Worm (Caenorhabditis elegans) whole organism, L4 larva: ENCODE data around the gene rhy-1.
A peak's percentile ranks its signal among the peaks of the same experiment; 100 is the strongest.

Experiments used
- D1046.2 ChIP-seq: fragments of 200-800 bp; sonication (Bioruptor generic); IDR thresholded peaks from 2 replicates; pipeline ENCODE4 v1.3.6; 2022; ENCODE audit warnings: missing genetic modification characterization, missing compliant biosample characterization
- F10B5.3 ChIP-seq: sonication (generic microtip); optimal IDR thresholded peaks from 2 replicates; lab custom pipeline; 2016; ENCODE audit warnings: mild to moderate bottlenecking, missing genetic modification characterization, missing compliant biosample characterization
- F37D6.2 ChIP-seq: sonication (generic microtip); optimal IDR thresholded peaks from 2 replicates; lab custom pipeline; 2016; ENCODE audit warnings: mild to moderate bottlenecking, missing genetic modification characterization, missing compliant biosample characterization
- T20F7.1 ChIP-seq: fragments of 200-800 bp; sonication (Bioruptor generic); optimal IDR thresholded peaks from 2 replicates; lab custom pipeline; 2018; ENCODE audit warnings: mild to moderate bottlenecking, missing genetic modification characterization, missing compliant biosample characterization
- aly-2 ChIP-seq: sonication (generic microtip); optimal IDR thresholded peaks from 2 replicates; lab custom pipeline; 2018; ENCODE audit warnings: missing biosample characterization, missing genetic modification characterization
- ama-1 ChIP-seq: fragments of 150-350 bp; optimal IDR thresholded peaks from 2 replicates; lab custom pipeline; 2014; ENCODE audit warnings: inconsistent platforms, mixed read lengths
- ceh-62 ChIP-seq: sonication (generic microtip); optimal IDR thresholded peaks from 2 replicates; lab custom pipeline; 2017; ENCODE audit warnings: missing biosample characterization, missing genetic modification characterization
- ces-1 ChIP-seq: fragments of 150-350 bp; sonication (generic microtip); optimal IDR thresholded peaks from 4 replicates; lab custom pipeline; 2014; ENCODE audit warnings: missing biosample characterization, missing genetic modification reagents, missing genetic modification characterization
- cey-2 ChIP-seq: sonication (generic microtip); optimal IDR thresholded peaks from 3 replicates; lab custom pipeline; 2017; ENCODE audit warnings: missing genetic modification characterization, mild to moderate bottlenecking, missing compliant biosample characterization, antibody characterized with exemption, borderline replicate concordance; ENCODE audit not compliant: insufficient read depth
- daf-19 ChIP-seq: fragments of 200-800 bp; sonication (Bioruptor generic); conservative IDR thresholded peaks from 2 replicates; pipeline ENCODE4 v1.3.6; 2022; ENCODE audit warnings: missing genetic modification characterization, missing compliant biosample characterization
- dmd-6 ChIP-seq: fragments of 200-800 bp; sonication (Bioruptor generic); IDR thresholded peaks from 2 replicates; pipeline ENCODE4 v1.3.6; 2022; ENCODE audit warnings: missing genetic modification reagents, missing genetic modification characterization, missing compliant biosample characterization
- dmd-9 ChIP-seq: fragments of 200-800 bp; sonication (Bioruptor generic); IDR thresholded peaks from 2 replicates; pipeline ENCODE4 v1.3.6; 2022; ENCODE audit warnings: missing genetic modification reagents, missing genetic modification characterization, missing compliant biosample characterization
- dpl-1 ChIP-seq: fragments of 150-350 bp; optimal IDR thresholded peaks from 2 replicates; lab custom pipeline; 2014; ENCODE audit warnings: missing biosample characterization, missing genetic modification reagents, missing genetic modification characterization
- duxl-1 ChIP-seq: sonication (generic microtip); optimal IDR thresholded peaks from 2 replicates; lab custom pipeline; 2016; ENCODE audit warnings: mild to moderate bottlenecking, missing genetic modification characterization, moderate library complexity, missing compliant biosample characterization; ENCODE audit not compliant: poor library complexity
- dve-1 ChIP-seq: sonication (generic microtip); optimal IDR thresholded peaks from 2 replicates; lab custom pipeline; 2017; ENCODE audit warnings: antibody characterized with exemption, mild to moderate bottlenecking, missing genetic modification characterization, missing compliant biosample characterization; ENCODE audit not compliant: insufficient read depth
- egl-27 ChIP-seq: sonication (generic microtip); optimal IDR thresholded peaks from 3 replicates; lab custom pipeline; 2017; ENCODE audit warnings: missing biosample characterization, missing genetic modification reagents, missing genetic modification characterization
- egl-43 ChIP-seq: fragments of 200-800 bp; sonication (Bioruptor generic); IDR thresholded peaks from 2 replicates; pipeline ENCODE4 v1.3.6; 2022; ENCODE audit warnings: missing genetic modification reagents, missing genetic modification characterization, missing compliant biosample characterization
- fkh-10 ChIP-seq: fragments of 150-350 bp; optimal IDR thresholded peaks from 2 replicates; lab custom pipeline; 2014; ENCODE audit warnings: missing biosample characterization, missing genetic modification reagents, missing genetic modification characterization
- fos-1 ChIP-seq: fragments of 150-350 bp; optimal IDR thresholded peaks from 2 replicates; lab custom pipeline; 2014; ENCODE audit warnings: missing biosample characterization, missing genetic modification characterization
- hlh-30 ChIP-seq: sonication (generic microtip); optimal IDR thresholded peaks from 2 replicates; lab custom pipeline; 2017; ENCODE audit warnings: antibody characterized with exemption, mild to moderate bottlenecking, missing genetic modification characterization, missing compliant biosample characterization; ENCODE audit not compliant: insufficient read depth
- hmg-1.1 ChIP-seq: fragments of 200-800 bp; sonication (Bioruptor generic); IDR thresholded peaks from 2 replicates; pipeline ENCODE4 v1.3.6; 2022; ENCODE audit warnings: missing genetic modification reagents, missing genetic modification characterization, missing compliant biosample characterization
- jun-1 ChIP-seq: fragments of 150-350 bp; optimal IDR thresholded peaks from 2 replicates; lab custom pipeline; 2014; ENCODE audit warnings: missing biosample characterization, missing genetic modification reagents, missing genetic modification characterization
- lin-1 ChIP-seq: fragments of 200-800 bp; sonication (Bioruptor generic); IDR thresholded peaks from 2 replicates; pipeline ENCODE4 v1.3.6; 2022; ENCODE audit warnings: missing genetic modification reagents, missing genetic modification characterization, missing compliant biosample characterization
- lin-13 ChIP-seq: fragments of 150-350 bp; optimal IDR thresholded peaks from 2 replicates; lab custom pipeline; 2014; ENCODE audit warnings: missing biosample characterization, missing genetic modification reagents, missing genetic modification characterization
- lin-38 ChIP-seq: fragments of 200-800 bp; sonication (Bioruptor generic); IDR thresholded peaks from 2 replicates; pipeline ENCODE4 v1.3.6; 2022; ENCODE audit warnings: missing genetic modification reagents, missing genetic modification characterization, missing compliant biosample characterization
- lir-3 ChIP-seq: sonication (generic microtip); optimal IDR thresholded peaks from 2 replicates; lab custom pipeline; 2016; ENCODE audit warnings: mild to moderate bottlenecking, missing genetic modification characterization, missing compliant biosample characterization
- lsy-2 ChIP-seq, 2 experiments: fragments of 150-350 bp in 1 of 2; sonication (generic microtip) in 1 of 2; optimal IDR thresholded peaks; 2 replicates each; lab custom pipeline; 2014 to 2017; ENCODE audit warnings: missing biosample characterization in 2 of 2, missing genetic modification characterization in 2 of 2
- madf-5 ChIP-seq, 2 experiments: fragments of 200-800 bp; sonication (Bioruptor generic); IDR thresholded peaks; 2 replicates each; pipeline ENCODE4 v1.3.6; 2022; ENCODE audit warnings: missing compliant biosample characterization in 2 of 2, missing genetic modification characterization in 2 of 2
- mep-1 ChIP-seq: fragments of 150-350 bp; sonication (generic microtip); optimal IDR thresholded peaks from 3 replicates; lab custom pipeline; 2014; ENCODE audit warnings: missing biosample characterization, missing genetic modification characterization
- mes-2 ChIP-seq: sonication (generic microtip); optimal IDR thresholded peaks from 2 replicates; lab custom pipeline; 2016; ENCODE audit warnings: missing genotype, mild to moderate bottlenecking, missing genetic modification characterization, missing compliant biosample characterization; ENCODE audit not compliant: poor library complexity, severe bottlenecking
- mxl-2 ChIP-seq: fragments of 200-800 bp; sonication (Bioruptor generic); conservative IDR thresholded peaks from 2 replicates; pipeline ENCODE4 v1.3.6; 2022; ENCODE audit warnings: missing genetic modification reagents, missing genetic modification characterization, missing compliant biosample characterization
- nhr-10 ChIP-seq: fragments of 150-350 bp; optimal IDR thresholded peaks from 2 replicates; lab custom pipeline; 2014; ENCODE audit warnings: missing biosample characterization, missing genetic modification characterization
- nhr-11 ChIP-seq: fragments of 150-350 bp; optimal IDR thresholded peaks from 2 replicates; lab custom pipeline; 2014; ENCODE audit warnings: missing biosample characterization, missing genetic modification characterization
- nhr-237 ChIP-seq: sonication (generic microtip); optimal IDR thresholded peaks from 2 replicates; lab custom pipeline; 2017; ENCODE audit warnings: missing biosample characterization, missing genetic modification characterization
- nhr-25 ChIP-seq: sonication (generic microtip); optimal IDR thresholded peaks from 2 replicates; lab custom pipeline; 2017; ENCODE audit warnings: missing genetic modification characterization, mild to moderate bottlenecking, missing compliant biosample characterization, antibody characterized with exemption, moderate library complexity, borderline replicate concordance; ENCODE audit not compliant: insufficient read depth
- nhr-28 ChIP-seq: fragments of 150-350 bp; optimal IDR thresholded peaks from 2 replicates; lab custom pipeline; 2014; ENCODE audit warnings: missing biosample characterization, missing genetic modification characterization
- nhr-41 ChIP-seq: fragments of 200-800 bp; sonication (Bioruptor generic); IDR thresholded peaks from 2 replicates; pipeline ENCODE4 v1.3.6; 2022; ENCODE audit warnings: missing genetic modification reagents, missing genetic modification characterization, missing compliant biosample characterization
- nhr-42 ChIP-seq: fragments of 200-800 bp; sonication (Bioruptor generic); IDR thresholded peaks from 2 replicates; pipeline ENCODE4 v1.3.6; 2022; ENCODE audit warnings: missing genetic modification characterization, missing compliant biosample characterization
- nhr-48 ChIP-seq: sonication (generic microtip); optimal IDR thresholded peaks from 2 replicates; lab custom pipeline; 2016; ENCODE audit warnings: mild to moderate bottlenecking, missing genetic modification characterization, missing compliant biosample characterization
- nhr-77 ChIP-seq: fragments of 150-350 bp; optimal IDR thresholded peaks from 2 replicates; lab custom pipeline; 2014; ENCODE audit warnings: missing biosample characterization, missing genetic modification characterization
- php-3 ChIP-seq: fragments of 200-800 bp; sonication (Bioruptor generic); IDR thresholded peaks from 2 replicates; pipeline ENCODE4 v1.3.6; 2022; ENCODE audit warnings: missing genetic modification reagents, missing genetic modification characterization, missing compliant biosample characterization
- pqm-1 ChIP-seq: sonication (generic microtip); optimal IDR thresholded peaks from 2 replicates; lab custom pipeline; 2017; ENCODE audit warnings: missing biosample characterization, missing genetic modification characterization
- rbr-2 ChIP-seq: sonication (generic microtip); optimal IDR thresholded peaks from 2 replicates; lab custom pipeline; 2016; ENCODE audit warnings: missing genotype, missing genetic modification characterization, missing compliant biosample characterization
- sdz-12 ChIP-seq: fragments of 200-800 bp; sonication (Bioruptor generic); optimal IDR thresholded peaks from 2 replicates; lab custom pipeline; 2018; ENCODE audit warnings: mild to moderate bottlenecking, missing genetic modification characterization, missing compliant biosample characterization
- set-16 ChIP-seq: fragments of 200-800 bp; sonication (Bioruptor generic); IDR thresholded peaks from 2 replicates; pipeline ENCODE4 v1.3.6; 2022; ENCODE audit warnings: missing genetic modification reagents, missing genetic modification characterization, missing compliant biosample characterization
- snpc-1.2 ChIP-seq: fragments of 200-800 bp; sonication (Bioruptor generic); IDR thresholded peaks from 2 replicates; pipeline ENCODE4 v1.3.6; 2022; ENCODE audit warnings: missing genetic modification reagents, missing genetic modification characterization, missing compliant biosample characterization
- tag-97 ChIP-seq: fragments of 200-800 bp; sonication (Bioruptor generic); IDR thresholded peaks from 2 replicates; pipeline ENCODE4 v1.3.6; 2022; ENCODE audit warnings: missing genetic modification characterization, missing compliant biosample characterization
- unc-62 ChIP-seq, 3 experiments: fragments of 150-350 bp in 1 of 3; sonication (generic microtip); optimal IDR thresholded peaks in 2 of 3; peaks in 1 of 3; 1 replicate in 1 of 3; 2 replicates in 2 of 3; lab custom pipeline; 2014 to 2017; ENCODE audit warnings: missing biosample characterization in 3 of 3, missing genetic modification characterization in 3 of 3, missing genetic modification reagents in 3 of 3, missing genotype in 1 of 3
- vab-7 ChIP-seq: fragments of 200-800 bp; sonication (Bioruptor generic); IDR thresholded peaks from 2 replicates; pipeline ENCODE4 v1.3.6; 2022; ENCODE audit warnings: missing genetic modification reagents, missing genetic modification characterization, missing compliant biosample characterization
- zfp-3 ChIP-seq: fragments of 200-800 bp; sonication (Bioruptor generic); conservative IDR thresholded peaks from 2 replicates; pipeline ENCODE4 v1.3.6; 2022; ENCODE audit warnings: missing genetic modification reagents, missing genetic modification characterization, missing compliant biosample characterization
- zip-11 ChIP-seq: fragments of 200-800 bp; sonication (Bioruptor generic); IDR thresholded peaks from 2 replicates; pipeline ENCODE4 v1.3.6; 2022; ENCODE audit warnings: missing genetic modification characterization, missing compliant biosample characterization

rhy-1 gene

ce11 chrII:9112851-9113250, 48.3 kb upstream of the rhy-1 start, which contains the start of gene jun-1 (continued):
- TF ChIP-seq sdz-12: no peak
- peak; percentile 89 for TF ChIP-seq nhr-28 (tag; lab: Kevin White, UChicago)
- no peak for TF ChIP-seq vab-7 (GFP tag; lab: Robert Waterston, UW)
- peak; percentile 93 for TF ChIP-seq nhr-77 (tag; lab: Kevin White, UChicago)
- no peak for TF ChIP-seq aly-2 (tag; lab: Kevin White, UChicago)
- TF ChIP-seq T20F7.1 (GFP tag; lab: Kevin White, UChicago): peak; percentile 71
- peak; percentile 47 for TF ChIP-seq mes-2 (tag; lab: Kevin White, UChicago)
- TF ChIP-seq ceh-62 (tag; lab: Kevin White, UChicago): no peak
- peak; percentile 47 for TF ChIP-seq dpl-1 (GFP tag; lab: Kevin White, UChicago)
- no peak for TF ChIP-seq lin-1 (GFP tag; lab: Robert Waterston, UW)
- no peak for TF ChIP-seq jun-1 (tag; lab: Kevin White, UChicago)
- TF ChIP-seq zfp-3 (GFP tag; lab: Robert Waterston, UW): no peak; the same call in 1 of the 2 replicates
- TF ChIP-seq fos-1 (tag; lab: Kevin White, UChicago): no peak
- TF ChIP-seq cey-2 (tag; lab: Kevin White, UChicago): peak; percentile 44
- TF ChIP-seq set-16 (GFP tag; lab: Robert Waterston, UW): peak; percentile 41
- TF ChIP-seq unc-62 (GFP tag; optimal IDR thresholded peaks at IDR 0.05 in 1 of 2; lab: Kevin White, UChicago): peak in 1 of 2 experiments; percentile 100
- no peak for TF ChIP-seq unc-62 (tag; optimal IDR thresholded peaks at IDR 0.05; lab: Kevin White, UChicago)
- TF ChIP-seq dve-1 (tag; lab: Kevin White, UChicago): peak; percentile 93
- TF ChIP-seq daf-19 (GFP tag; lab: Robert Waterston, UW): no peak
- no peak for TF ChIP-seq tag-97 (GFP tag; lab: Robert Waterston, UW)
- no peak for TF ChIP-seq nhr-41 (GFP tag; lab: Robert Waterston, UW)
- peak; percentile 95 for TF ChIP-seq hlh-30 (tag; lab: Kevin White, UChicago)
- no peak for TF ChIP-seq php-3 (GFP tag; lab: Robert Waterston, UW)
- TF ChIP-seq F37D6.2 (tag; lab: Kevin White, UChicago): peak; percentile 38
- TF ChIP-seq zip-11: no peak
- TF ChIP-seq nhr-237 (tag; lab: Kevin White, UChicago): peak; percentile 25
- TF ChIP-seq ces-1 (GFP tag; lab: Kevin White, UChicago): no peak
- peak; percentile 74 for TF ChIP-seq dmd-6 (GFP tag; lab: Robert Waterston, UW)
- TF ChIP-seq ama-1 (lab: Kevin White, UChicago): no peak
- TF ChIP-seq nhr-11 (tag; lab: Kevin White, UChicago): peak; percentile 94
- peak; percentile 17 for TF ChIP-seq nhr-10 (tag; lab: Kevin White, UChicago)
- peak; percentile 45 for TF ChIP-seq nhr-25 (tag; lab: Kevin White, UChicago)
- TF ChIP-seq F10B5.3: no peak
- no peak for TF ChIP-seq nhr-42
- TF ChIP-seq egl-27: no peak
- no peak for TF ChIP-seq lir-3 (tag; lab: Kevin White, UChicago)
- TF ChIP-seq pqm-1 (tag; lab: Kevin White, UChicago): no peak
- TF ChIP-seq lin-38: peak; percentile 55
- peak; percentile 93 for TF ChIP-seq mep-1
- TF ChIP-seq fkh-10 (GFP tag; lab: Kevin White, UChicago): no peak
- TF ChIP-seq lsy-2 (tag; optimal IDR thresholded peaks at IDR 0.05; lab: Kevin White, UChicago): peak; percentile 70 to 89
- TF ChIP-seq madf-5 (GFP tag; IDR thresholded peaks at IDR 0.05; lab: Robert Waterston, UW): no peak
- TF ChIP-seq nhr-48 (tag; lab: Kevin White, UChicago): peak; percentile 73
- TF ChIP-seq snpc-1.2 (GFP tag; lab: Robert Waterston, UW): no peak
- TF ChIP-seq hmg-1.1 (GFP tag; lab: Robert Waterston, UW): peak; percentile 67; the same call in 1 of the 2 replicates
- no peak for TF ChIP-seq lin-13 (GFP tag; lab: Kevin White, UChicago)
- no peak for TF ChIP-seq dmd-9
- no peak for TF ChIP-seq D1046.2 (GFP tag; lab: Robert Waterston, UW)
- TF ChIP-seq egl-43 (GFP tag; lab: Robert Waterston, UW): no peak
- TF ChIP-seq rbr-2 (tag; lab: Kevin White, UChicago): peak; percentile 83
- no peak for TF ChIP-seq duxl-1 (tag; lab: Kevin White, UChicago)
- no peak for TF ChIP-seq mxl-2 (GFP tag; lab: Robert Waterston, UW)
